Worm (Caenorhabditis elegans): Measurements from ENCODE around the gene C47E12.10.

Gene C47E12.10

ce11 chrIV:9982895-9983294 is 10.3 kb downstream of the C47E12.10 start, which contains the start of gene mam-2:
TSS of gene mam-2 (plus strand) at chrIV:9983195.
- TF ChIP-seq ama-1 (optimal IDR thresholded peaks at IDR 0.05) = no peak
- no peak for TF ChIP-seq ets-7 (tag; optimal IDR thresholded peaks at IDR 0.05)
- TF ChIP-seq ceh-36 (tag; optimal IDR thresholded peaks at IDR 0.05) = no peak
- TF ChIP-seq tra-4 (tag; optimal IDR thresholded peaks at IDR 0.05) = no peak
- TF ChIP-seq sea-1 (GFP tag; conservative IDR thresholded peaks at IDR 0.05) = no peak
- no peak for TF ChIP-seq ceh-13 (GFP tag; optimal IDR thresholded peaks at IDR 0.05)
- TF ChIP-seq tbx-11 (GFP tag; IDR thresholded peaks at IDR 0.05) = no peak
- no peak for TF ChIP-seq hmbx-1 (tag; optimal IDR thresholded peaks at IDR 0.05)
- no peak for TF ChIP-seq F13C5.2 (tag; optimal IDR thresholded peaks at IDR 0.05)
- TF ChIP-seq B0310.2 (tag; optimal IDR thresholded peaks at IDR 0.05) = no peak
- TF ChIP-seq tbx-37 (GFP tag; conservative IDR thresholded peaks at IDR 0.05) = no peak
- TF ChIP-seq hnd-1 (tag; optimal IDR thresholded peaks at IDR 0.05) = no peak
- TF ChIP-seq scrt-1 (GFP tag; IDR thresholded peaks at IDR 0.05) = no peak
- TF ChIP-seq pes-1 (GFP tag; IDR thresholded peaks at IDR 0.05) = no peak
- no peak for TF ChIP-seq aly-1 (tag; optimal IDR thresholded peaks at IDR 0.05)
- TF ChIP-seq flt-1 (GFP tag; IDR thresholded peaks at IDR 0.05) = no peak
- no peak for TF ChIP-seq hmg-4 (GFP tag; optimal IDR thresholded peaks at IDR 0.05)

- TF ChIP-seq B0310.2 (tag; optimal IDR thresholded peaks at IDR 0.05) (no peak), flt-1 (GFP tag; IDR thresholded peaks at IDR 0.05) (no peak), F13C5.2 (tag; optimal IDR thresholded peaks at IDR 0.05) (no peak), pes-1 (GFP tag; IDR thresholded peaks at IDR 0.05) (no peak), tbx-11 (GFP tag; IDR thresholded peaks at IDR 0.05) (no peak), ets-7 (tag; optimal IDR thresholded peaks at IDR 0.05) (no peak), ceh-36 (tag; optimal IDR thresholded peaks at IDR 0.05) (no peak), tbx-37 (GFP tag; conservative IDR thresholded peaks at IDR 0.05) (no peak), hnd-1 (tag; optimal IDR thresholded peaks at IDR 0.05) (no peak), sea-1 (GFP tag; conservative IDR thresholded peaks at IDR 0.05) (no peak), tra-4 (tag; optimal IDR thresholded peaks at IDR 0.05) (no peak), hmg-4 (GFP tag; optimal IDR thresholded peaks at IDR 0.05) (no peak), scrt-1 (GFP tag; IDR thresholded peaks at IDR 0.05) (no peak), ama-1 (optimal IDR thresholded peaks at IDR 0.05) (no peak), hmbx-1 (tag; optimal IDR thresholded peaks at IDR 0.05) (no peak), ceh-13 (GFP tag; optimal IDR thresholded peaks at IDR 0.05) (no peak), aly-1 (tag; optimal IDR thresholded peaks at IDR 0.05) (no peak)
Observed at ce11 chrIV:9989416-9989815, 16.8 kb downstream of the C47E12.10 start.

ce11 chrIV:9993403-9994132 is 21.0 kb downstream of the C47E12.10 start:
- no peak for TF ChIP-seq pes-1 (GFP tag; IDR thresholded peaks at IDR 0.05)
- TF ChIP-seq sea-1 (GFP tag; conservative IDR thresholded peaks at IDR 0.05) = no peak
- TF ChIP-seq ceh-13 (GFP tag; optimal IDR thresholded peaks at IDR 0.05) = no peak
- TF ChIP-seq hmg-4 (GFP tag; optimal IDR thresholded peaks at IDR 0.05) = no peak
- no peak for TF ChIP-seq ets-7 (tag; optimal IDR thresholded peaks at IDR 0.05)
- no peak for TF ChIP-seq ceh-36 (tag; optimal IDR thresholded peaks at IDR 0.05)
- TF ChIP-seq hmbx-1 (tag; optimal IDR thresholded peaks at IDR 0.05) = no peak
- no peak for TF ChIP-seq tbx-11 (GFP tag; IDR thresholded peaks at IDR 0.05)
- TF ChIP-seq flt-1 (GFP tag; IDR thresholded peaks at IDR 0.05) = no peak

- TF ChIP-seq ceh-36 (tag; optimal IDR thresholded peaks at IDR 0.05) (no peak), ama-1 (optimal IDR thresholded peaks at IDR 0.05) (peak; percentile 61)
Observed at ce11 chrIV:9994895-9995394, 22.3 kb downstream of the C47E12.10 start, which contains the start of gene uba-1. TSS of gene uba-1 (minus strand) at chrIV:9994945.

ce11 chrIV:9998487-9999218 is 26.1 kb downstream of the C47E12.10 start, which contains the start of gene pyp-1:
TSS of gene pyp-1 (minus strand) at chrIV:9998925.
- no peak for TF ChIP-seq ceh-13 (GFP tag; optimal IDR thresholded peaks at IDR 0.05)
- no peak for TF ChIP-seq pes-1 (GFP tag; IDR thresholded peaks at IDR 0.05)
- no peak for TF ChIP-seq hmbx-1 (tag; optimal IDR thresholded peaks at IDR 0.05)
- TF ChIP-seq sea-1 (GFP tag; conservative IDR thresholded peaks at IDR 0.05) = no peak
- no peak for TF ChIP-seq F13C5.2 (tag; optimal IDR thresholded peaks at IDR 0.05)

ce11 chrIV:10001748-10002147 is 29.1 kb downstream of the C47E12.10 start, which contains the start of gene C47E12.3:
TSS of gene C47E12.3 (minus strand) at chrIV:10001848.
- TF ChIP-seq hnd-1 (tag; optimal IDR thresholded peaks at IDR 0.05) (no peak), ceh-36 (tag; optimal IDR thresholded peaks at IDR 0.05) (no peak), sea-1 (GFP tag; conservative IDR thresholded peaks at IDR 0.05) (no peak), aly-1 (tag; optimal IDR thresholded peaks at IDR 0.05) (no peak), ets-7 (tag; optimal IDR thresholded peaks at IDR 0.05) (no peak), tra-4 (tag; optimal IDR thresholded peaks at IDR 0.05) (no peak)

ce11 chrIV:10003372-10003771 is 30.8 kb downstream of the C47E12.10 start, which contains the start of the genes C47E12.2 and sars-1:
TSS of gene C47E12.2 (minus strand) at chrIV:10003502.
TSS of gene sars-1 (plus strand) at chrIV:10003726.
- TF ChIP-seq aly-1 (tag; optimal IDR thresholded peaks at IDR 0.05) (no peak), tbx-37 (GFP tag; conservative IDR thresholded peaks at IDR 0.05) (no peak), hnd-1 (tag; optimal IDR thresholded peaks at IDR 0.05) (no peak), ceh-13 (GFP tag; optimal IDR thresholded peaks at IDR 0.05) (no peak), flt-1 (GFP tag; IDR thresholded peaks at IDR 0.05) (no peak), ama-1 (optimal IDR thresholded peaks at IDR 0.05) (no peak), hmg-4 (GFP tag; optimal IDR thresholded peaks at IDR 0.05) (no peak), ets-7 (tag; optimal IDR thresholded peaks at IDR 0.05) (no peak)
